Fruit fly (Drosophila melanogaster): ENCODE data around the gene CG14253.

dm6 chr3R:26933885-26934284 is 44.5 kb upstream of the CG14253 start:
- TF ChIP-seq CG8478 (optimal IDR thresholded peaks at IDR 0.05) (no peak), CTCF (optimal IDR thresholded peaks at IDR 0.05) (no peak)

All from S2 (cell line).